Fruit fly (Drosophila melanogaster) whole organism, wandering third instar larva: ENCODE data around the gene Lsd-2.

Experiments
- HLH106 ChIP-seq: fragments of 200-800 bp; optimal IDR thresholded peaks from 3 replicates; lab custom pipeline; 2019; ENCODE audit warnings: missing biosample characterization, mild to moderate bottlenecking, missing genetic modification characterization, moderate library complexity
- Hr83 ChIP-seq: fragments of 200-300 bp; sonication (Bioruptor generic); optimal IDR thresholded peaks from 2 replicates; lab custom pipeline; 2016; ENCODE audit warnings: missing biosample characterization, mild to moderate bottlenecking, missing genetic modification characterization, moderate library complexity; ENCODE audit not compliant: poor library complexity, severe bottlenecking
- Jra ChIP-seq: sonication (Bioruptor generic); optimal IDR thresholded peaks from 2 replicates; lab custom pipeline; 2016; ENCODE audit warnings: missing biosample characterization, missing genetic modification characterization
- pan ChIP-seq: fragments of >200 bp; optimal IDR thresholded peaks from 2 replicates; lab custom pipeline; 2017

DNA sequence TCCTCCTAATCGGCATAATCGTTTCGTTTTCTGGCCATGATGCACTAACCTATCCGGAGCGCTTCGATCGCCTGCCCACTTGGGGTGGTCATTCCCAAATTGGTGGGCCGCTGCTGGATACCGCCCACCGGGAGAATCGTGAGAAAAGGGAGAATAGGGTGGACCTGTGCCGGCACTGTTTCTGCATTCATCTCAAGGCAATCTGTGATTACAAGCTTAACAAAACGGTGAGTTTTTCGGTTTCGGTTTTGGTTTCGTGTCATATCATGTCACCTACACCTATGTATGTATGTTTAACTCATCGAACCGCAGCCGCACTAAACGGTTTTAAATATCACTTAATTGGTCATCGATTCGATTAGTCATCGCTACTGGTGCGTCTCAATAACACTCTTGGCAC, 51.3 kb downstream of the Lsd-2 start:
- TF ChIP-seq Hr83 (GFP tag; lab: Kevin White, UChicago), result no peak
- TF ChIP-seq pan, result no peak
- no peak for TF ChIP-seq HLH106 (tag; lab: Kevin White, UChicago)
- no peak for TF ChIP-seq Jra (GFP tag; lab: Kevin White, UChicago)
